Worm (Caenorhabditis elegans): ENCODE data around the gene F47B8.5.
A peak's percentile ranks its signal among the peaks of the same experiment; 100 is the strongest.

The F47B8.5 gene

DNA sequence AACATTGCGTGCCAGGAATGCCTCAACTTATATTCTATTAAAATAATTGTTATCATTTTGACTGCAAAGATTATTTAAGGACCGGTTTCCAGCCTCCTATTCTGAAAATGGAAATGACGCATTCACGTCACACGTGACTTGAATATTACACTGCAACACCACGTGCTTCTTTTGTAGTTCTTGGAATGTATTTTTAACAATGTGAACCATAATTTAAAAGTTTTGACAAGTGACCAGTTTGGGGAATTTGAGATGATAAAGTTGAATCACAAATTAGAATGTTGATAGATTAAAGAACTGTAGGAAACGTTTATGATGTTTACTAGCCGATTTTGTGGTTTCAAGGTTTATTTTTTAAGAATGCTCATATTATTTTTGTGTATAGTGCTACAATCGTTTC lies 14.0 kb upstream of the F47B8.5 start, which contains the start of gene F47B8.10:
F47B8.10 (plus strand) TSS at position 301 of the 400 bp plus-strand sequence.
- TF ChIP-seq lin-35 (GFP tag; optimal IDR thresholded peaks at IDR 0.05) (peak in 1 of 2 experiments; percentile 34), dpl-1 (GFP tag; optimal IDR thresholded peaks at IDR 0.05) (no peak), grh-1 (GFP tag; IDR thresholded peaks at IDR 0.05) (no peak), efl-1 (optimal IDR thresholded peaks at IDR 0.05) (no peak), efl-1 (GFP tag; optimal IDR thresholded peaks at IDR 0.05 in 1 of 2) (peak in 1 of 2 experiments; percentile 14)

DNA sequence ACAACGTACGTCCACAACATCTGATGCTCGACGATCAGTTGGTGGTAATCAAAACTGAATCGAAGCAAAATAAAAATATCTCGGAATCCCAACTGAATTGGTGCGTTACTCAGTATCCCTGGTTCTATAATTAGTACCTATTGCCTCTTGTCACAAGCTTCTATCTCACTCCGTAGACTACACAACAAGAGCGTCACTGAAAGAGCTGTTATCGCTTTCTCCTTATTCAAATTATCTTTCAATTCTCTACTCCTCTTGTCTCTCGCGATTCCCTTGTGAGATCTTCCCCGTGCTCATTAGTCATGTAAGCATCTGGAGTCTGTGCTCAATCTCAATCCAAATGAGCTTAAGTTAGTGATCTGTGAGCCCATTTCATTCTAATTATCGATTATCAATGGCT lies 9.0 kb upstream of the F47B8.5 start, which contains the start of gene srm-6:
srm-6 (plus strand) TSS at position 301 of the 400 bp plus-strand sequence.
- no peak for TF ChIP-seq aha-1 (tag; optimal IDR thresholded peaks at IDR 0.05)
- TF ChIP-seq sox-4 (tag; optimal IDR thresholded peaks at IDR 0.05), result no peak
- no peak for TF ChIP-seq ztf-11 (tag; optimal IDR thresholded peaks at IDR 0.05)
- no peak for TF ChIP-seq snpc-4 (tag; optimal IDR thresholded peaks at IDR 0.05)
- TF ChIP-seq Y116A8C.19 (tag; optimal IDR thresholded peaks at IDR 0.05; ENCODE audit: borderline replicate concordance), result no peak
- no peak for TF ChIP-seq egl-13 (tag; optimal IDR thresholded peaks at IDR 0.05)
- TF ChIP-seq C04F5.9 (tag; optimal IDR thresholded peaks at IDR 0.05), result no peak
- TF ChIP-seq efl-1 (optimal IDR thresholded peaks at IDR 0.05), result no peak
- TF ChIP-seq efl-1 (GFP tag; optimal IDR thresholded peaks at IDR 0.05 in 1 of 2), result peak in 1 of 2 experiments; percentile 20
- TF ChIP-seq nhr-47 (tag; optimal IDR thresholded peaks at IDR 0.05), result peak; percentile 3
- TF ChIP-seq nhr-84 (tag; optimal IDR thresholded peaks at IDR 0.05), result no peak
- no peak for TF ChIP-seq nhr-20 (tag; optimal IDR thresholded peaks at IDR 0.05)
- peak; percentile 40 for TF ChIP-seq fkh-8 (tag; optimal IDR thresholded peaks at IDR 0.05)
- no peak for TF ChIP-seq elt-2 (tag; optimal IDR thresholded peaks at IDR 0.05)
- TF ChIP-seq ceh-8 (GFP tag; optimal IDR thresholded peaks at IDR 0.05), result peak; percentile 69
- no peak for TF ChIP-seq ets-5 (GFP tag; IDR thresholded peaks at IDR 0.05)
- no peak for TF ChIP-seq mef-2 (tag; optimal IDR thresholded peaks at IDR 0.05)
- TF ChIP-seq nhr-71 (tag; optimal IDR thresholded peaks at IDR 0.05), result peak; percentile 15
- TF ChIP-seq mab-9 (GFP tag; IDR thresholded peaks at IDR 0.05), result no peak
- no peak for TF ChIP-seq snu-23 (GFP tag; optimal IDR thresholded peaks at IDR 0.05)
- no peak for TF ChIP-seq sup-37 (GFP tag; optimal IDR thresholded peaks at IDR 0.05)
- no peak for TF ChIP-seq dsc-1 (tag; optimal IDR thresholded peaks at IDR 0.05)
- no peak for TF ChIP-seq skn-1 (tag; optimal IDR thresholded peaks at IDR 0.05)
- peak; percentile 15 for TF ChIP-seq pax-3 (tag; optimal IDR thresholded peaks at IDR 0.05)
- TF ChIP-seq ztf-4 (tag; optimal IDR thresholded peaks at IDR 0.05), result no peak

DNA sequence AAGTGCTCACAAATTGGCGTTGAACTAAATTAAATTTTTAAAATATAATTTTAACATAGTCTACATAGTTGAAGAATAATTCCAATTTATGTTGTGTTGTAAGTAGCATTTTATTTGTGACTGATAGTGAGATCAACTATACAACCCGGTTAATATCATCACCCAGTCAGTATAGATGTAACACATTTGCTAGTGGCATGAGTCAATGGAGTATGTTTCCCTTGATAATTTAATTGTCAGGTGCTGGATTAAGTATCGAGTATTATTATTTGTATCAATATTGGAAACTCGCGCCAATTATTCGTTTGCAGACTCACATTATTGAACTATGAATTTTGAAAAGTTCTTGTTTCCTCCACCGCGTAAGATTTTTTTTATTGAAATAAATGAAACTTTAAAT lies 7.2 kb upstream of the F47B8.5 start, which contains the start of gene srm-5:
srm-5 (plus strand) TSS at position 301 of the 400 bp plus-strand sequence.
- TF ChIP-seq nhr-71 (tag; optimal IDR thresholded peaks at IDR 0.05) (peak; percentile 7), fkh-8 (tag; optimal IDR thresholded peaks at IDR 0.05) (peak; percentile 28), mdl-1 (tag; optimal IDR thresholded peaks at IDR 0.05) (no peak)

DNA sequence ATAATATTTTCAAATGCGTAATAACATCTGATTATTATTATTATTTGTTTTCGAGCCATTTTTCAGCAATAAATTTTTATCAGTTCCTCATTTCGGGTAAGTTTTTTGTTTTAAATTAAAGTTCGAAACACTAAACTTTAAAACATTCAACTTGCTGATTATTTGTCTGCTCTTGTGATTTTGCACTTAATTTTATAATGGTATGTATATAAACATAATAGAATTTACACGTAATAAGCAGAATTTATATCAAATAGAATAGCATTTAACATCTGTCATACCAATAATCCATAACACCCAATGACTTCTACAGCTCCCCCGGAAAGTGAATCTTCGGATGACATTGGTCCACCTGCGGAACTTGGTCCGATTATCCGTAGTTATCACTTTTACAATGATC lies 5.4 kb upstream of the F47B8.5 start, which contains the start of gene srm-4:
srm-4 (plus strand) TSS at position 301 of the 400 bp plus-strand sequence.
- no peak for TF ChIP-seq sup-37 (GFP tag; optimal IDR thresholded peaks at IDR 0.05)
- no peak for TF ChIP-seq hpl-2 (GFP tag; optimal IDR thresholded peaks at IDR 0.05)
- TF ChIP-seq aly-2 (tag; optimal IDR thresholded peaks at IDR 0.05), result no peak

DNA sequence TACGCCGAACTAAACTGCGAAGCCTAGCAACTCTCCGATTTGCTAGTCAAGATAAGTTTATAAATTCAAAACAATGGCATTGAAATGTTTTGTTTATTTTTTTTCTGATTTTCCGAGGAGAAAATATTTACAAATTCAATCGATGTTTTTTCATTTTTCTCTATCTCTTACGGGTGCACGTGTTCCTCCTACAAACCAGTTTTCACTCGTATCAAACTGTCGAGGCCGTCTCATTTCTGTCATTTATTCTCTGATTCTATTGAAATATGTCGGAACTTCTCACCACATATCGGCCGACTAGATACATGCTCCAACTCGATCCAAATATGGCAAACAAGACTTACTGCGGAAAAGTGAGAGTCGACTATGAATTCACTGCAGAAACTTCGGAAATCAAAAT lies 3.8 kb upstream of the F47B8.5 start, which contains the start of gene F47B8.8:
F47B8.8 (plus strand) TSS at position 257 of the 400 bp plus-strand sequence.
- TF ChIP-seq elt-3 (tag; optimal IDR thresholded peaks at IDR 0.05) (peak in 1 of 6 experiments; percentile 58), snu-23 (GFP tag; optimal IDR thresholded peaks at IDR 0.05) (peak; percentile 36), xbp-1 (tag; optimal IDR thresholded peaks at IDR 0.05) (no peak), tlp-1 (tag; optimal IDR thresholded peaks at IDR 0.05) (no peak), C04F5.9 (tag; optimal IDR thresholded peaks at IDR 0.05) (no peak), nhr-71 (tag; optimal IDR thresholded peaks at IDR 0.05) (peak; percentile 5), fkh-4 (tag; optimal IDR thresholded peaks at IDR 0.05; ENCODE audit: borderline replicate concordance) (no peak), grh-1 (GFP tag; IDR thresholded peaks at IDR 0.05) (peak; percentile 65), nhr-85 (tag) (peak; percentile 75), lin-14 (GFP tag; optimal IDR thresholded peaks at IDR 0.05) (peak; percentile 55), blmp-1 (tag; optimal IDR thresholded peaks at IDR 0.05) (peak; percentile 73), unc-62 (GFP tag; optimal IDR thresholded peaks at IDR 0.05) (no peak), mdl-1 (tag; optimal IDR thresholded peaks at IDR 0.05) (peak in 1 of 2 experiments; percentile 20)
